Worm (Caenorhabditis elegans) whole organism, L4/young adult: Measurements from ENCODE around the gene dao-4.

Experiments used
- W03F9.2 ChIP-seq: fragments of 150-350 bp; optimal IDR thresholded peaks from 2 replicates; lab custom pipeline; 2014; ENCODE audit warnings: missing biosample characterization, missing genetic modification characterization
- dao-5 ChIP-seq: sonication (generic microtip); optimal IDR thresholded peaks from 2 replicates; lab custom pipeline; 2016; ENCODE audit warnings: missing genotype, missing genetic modification characterization, moderate library complexity, missing compliant biosample characterization
- him-1 ChIP-seq: sonication (generic microtip); optimal IDR thresholded peaks from 2 replicates; lab custom pipeline; 2016; ENCODE audit warnings: missing genotype, missing genetic modification reagents, missing genetic modification characterization, missing compliant biosample characterization

DNA sequence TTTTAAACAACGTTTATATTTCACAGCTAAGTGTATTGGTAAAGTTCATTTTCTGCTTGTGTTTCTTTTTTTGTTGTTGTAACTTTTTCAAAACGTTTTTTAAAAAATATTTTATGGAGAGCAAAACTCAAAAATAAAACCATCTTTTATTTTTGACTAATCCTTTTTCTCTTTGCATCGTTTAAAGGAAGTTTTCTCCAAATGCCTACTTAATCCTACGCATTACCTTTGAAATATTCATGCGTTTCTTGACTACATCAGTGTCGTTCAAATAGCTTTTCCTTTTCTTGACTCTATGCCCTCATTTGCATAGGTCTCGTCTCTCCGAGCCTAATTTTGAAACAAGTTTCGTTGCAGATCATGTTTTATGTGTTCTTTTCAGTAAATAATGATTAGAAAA is 6.0 kb downstream of the dao-4 start:
- TF ChIP-seq W03F9.2 (tag; lab: Kevin White, UChicago) (no peak), him-1 (no peak), dao-5 (tag; lab: Kevin White, UChicago) (no peak)
